Worm (Caenorhabditis elegans) whole organism, mixed stage, embryonic: ENCODE data around the gene dbt-1.

Experiments used
- ces-1 ChIP-seq: fragments of 150-350 bp; optimal IDR thresholded peaks from 2 replicates; lab custom pipeline; 2014; ENCODE audit warnings: missing biosample characterization, missing genetic modification reagents, missing genetic modification characterization
- ham-2 ChIP-seq: fragments of 200-800 bp; sonication (Bioruptor generic); optimal IDR thresholded peaks from 2 replicates; lab custom pipeline; 2018; ENCODE audit warnings: mild to moderate bottlenecking, missing genetic modification characterization, missing compliant biosample characterization
- mab-5 ChIP-seq: fragments of 150-350 bp; optimal IDR thresholded peaks from 2 replicates; lab custom pipeline; 2014; ENCODE audit warnings: missing biosample characterization, missing genetic modification characterization
- ztf-11 ChIP-seq: fragments of 150-350 bp; optimal IDR thresholded peaks from 2 replicates; lab custom pipeline; 2014; ENCODE audit warnings: missing biosample characterization, missing genetic modification characterization

DNA sequence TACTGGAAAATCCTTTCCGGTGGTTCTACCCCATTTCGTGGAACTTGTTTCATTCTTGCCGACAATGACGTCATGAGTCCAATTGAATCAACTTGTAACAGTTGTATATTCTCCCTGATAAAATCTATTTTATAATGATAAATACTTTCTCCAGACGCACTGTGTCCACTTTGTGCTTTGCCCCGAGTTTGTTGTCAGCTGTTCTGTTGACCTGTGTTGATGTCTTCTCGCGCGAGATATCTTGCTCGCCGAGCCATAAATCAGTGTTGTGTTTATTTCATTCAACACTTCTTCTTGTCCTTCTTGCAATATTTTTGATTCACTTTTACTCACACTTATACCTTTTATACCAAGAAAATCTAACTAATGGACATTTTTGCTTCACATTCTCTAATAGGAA lies 17.2 kb upstream of the dbt-1 start:
- TF ChIP-seq mab-5 (tag; lab: Kevin White, UChicago) (peak; percentile 18), ces-1 (GFP tag; lab: Kevin White, UChicago) (no peak), ztf-11 (tag; lab: Kevin White, UChicago) (no peak), ham-2 (GFP tag; lab: Kevin White, UChicago) (no peak)
